Fruit fly (Drosophila melanogaster) whole organism, embryonic: Measurements from ENCODE around the gene Pino.
A peak's percentile ranks its signal among the peaks of the same experiment; 100 is the strongest.

Source experiments
- Antp ChIP-seq: fragments of 200-800 bp; sonication (Bioruptor generic); optimal IDR thresholded peaks from 3 replicates; lab custom pipeline; 2016; ENCODE audit warnings: missing biosample characterization, missing genetic modification characterization
- Bgb ChIP-seq: fragments of 200-800 bp; sonication (Bioruptor generic); IDR thresholded peaks from 2 replicates; pipeline ENCODE4 v1.3.6; 2022; ENCODE audit warnings: missing biosample characterization, missing genetic modification characterization; ENCODE audit not compliant: partially characterized antibody
- Blimp-1 ChIP-seq: fragments of 200-800 bp; sonication (Bioruptor generic); optimal IDR thresholded peaks from 3 replicates; lab custom pipeline; 2018; ENCODE audit warnings: missing biosample characterization, missing genetic modification characterization, mild to moderate bottlenecking, moderate library complexity, missing genetic modification reagents
- Bteb2 ChIP-seq: fragments of 200-800 bp; sonication (Bioruptor generic); optimal IDR thresholded peaks from 2 replicates; lab custom pipeline; 2016; ENCODE audit warnings: missing biosample characterization, missing genetic modification characterization
- CG10147 ChIP-seq: fragments of 200-800 bp; sonication (Bioruptor generic); optimal IDR thresholded peaks from 2 replicates; lab custom pipeline; 2019; ENCODE audit warnings: missing biosample characterization, mild to moderate bottlenecking, missing genetic modification characterization, moderate library complexity
- CG11696 ChIP-seq: fragments of 200-800 bp; sonication (Bioruptor generic); IDR thresholded peaks from 2 replicates; pipeline ENCODE4 v1.3.6; 2022; ENCODE audit warnings: missing biosample characterization, missing genetic modification characterization
- CG12299 ChIP-seq: fragments of 200-800 bp; sonication (Bioruptor generic); optimal IDR thresholded peaks from 2 replicates; lab custom pipeline; 2018; ENCODE audit warnings: missing biosample characterization, mild to moderate bottlenecking, missing genetic modification characterization
- CG13287 ChIP-seq: fragments of 200-800 bp; sonication (Bioruptor generic); IDR thresholded peaks from 2 replicates; pipeline ENCODE4 v1.3.6; 2022; ENCODE audit warnings: missing biosample characterization, missing genetic modification characterization; ENCODE audit not compliant: partially characterized antibody
- CG13424 ChIP-seq: fragments of 200-800 bp; sonication (Bioruptor generic); optimal IDR thresholded peaks from 2 replicates; lab custom pipeline; 2019; ENCODE audit warnings: missing biosample characterization, mild to moderate bottlenecking, missing genetic modification characterization, moderate library complexity
- CG1603 ChIP-seq: fragments of 200-800 bp; sonication (Bioruptor generic); optimal IDR thresholded peaks from 2 replicates; lab custom pipeline; 2019; ENCODE audit warnings: missing biosample characterization, mild to moderate bottlenecking, missing genetic modification characterization, moderate library complexity
- CG18011 ChIP-seq: fragments of 200-800 bp; sonication (Bioruptor generic); optimal IDR thresholded peaks from 2 replicates; lab custom pipeline; 2017; ENCODE audit warnings: missing biosample characterization, missing genetic modification characterization, mild to moderate bottlenecking, moderate library complexity, missing genotype
- CG2202 ChIP-seq: fragments of 200-800 bp; sonication (Bioruptor generic); optimal IDR thresholded peaks from 2 replicates; lab custom pipeline; 2018; ENCODE audit warnings: missing biosample characterization, mild to moderate bottlenecking, missing genetic modification characterization
- CG3065 ChIP-seq: fragments of 200-800 bp; sonication (Bioruptor generic); optimal IDR thresholded peaks from 2 replicates; lab custom pipeline; 2016; ENCODE audit warnings: missing biosample characterization, missing genetic modification characterization
- CG31441 ChIP-seq: fragments of 200-800 bp; sonication (Bioruptor generic); IDR thresholded peaks from 2 replicates; pipeline ENCODE4 v1.3.6; 2022; ENCODE audit warnings: missing biosample characterization, missing genetic modification characterization
- CG32532 ChIP-seq: fragments of 200-800 bp; sonication (Bioruptor generic); IDR thresholded peaks from 2 replicates; pipeline ENCODE4 v1.3.6; 2022; ENCODE audit warnings: missing biosample characterization, missing genetic modification characterization
- CG3407 ChIP-seq: fragments of 200-800 bp; sonication (Bioruptor generic); optimal IDR thresholded peaks from 2 replicates; lab custom pipeline; 2018; ENCODE audit warnings: missing biosample characterization, mild to moderate bottlenecking, missing genetic modification characterization
- CG3847 ChIP-seq: fragments of 200-800 bp; sonication (Bioruptor generic); IDR thresholded peaks from 2 replicates; pipeline ENCODE4 v1.3.6; 2022; ENCODE audit warnings: missing biosample characterization, missing genetic modification characterization
- CG9797 ChIP-seq: fragments of 200-800 bp; sonication (Bioruptor generic); optimal IDR thresholded peaks from 3 replicates; lab custom pipeline; 2018; ENCODE audit warnings: missing biosample characterization, mild to moderate bottlenecking, missing genetic modification characterization
- Dfd ChIP-seq, 2 experiments: fragments of >200 bp; optimal IDR thresholded peaks; 2 replicates each; lab custom pipeline; 2017; ENCODE audit warnings: missing biosample characterization in 2 of 2, missing genetic modification characterization in 2 of 2
- Drgx ChIP-seq: fragments of 200-800 bp; sonication (Bioruptor generic); IDR thresholded peaks from 2 replicates; pipeline ENCODE4 v1.3.6; 2022; ENCODE audit warnings: missing biosample characterization, missing genetic modification characterization
- E2f1 ChIP-seq: fragments of 200-800 bp; sonication (Bioruptor generic); IDR thresholded peaks from 2 replicates; pipeline ENCODE4 v1.3.6; 2022; ENCODE audit warnings: missing biosample characterization, missing genetic modification characterization
- E2f2 ChIP-seq: fragments of 200-800 bp; sonication (Bioruptor generic); IDR thresholded peaks from 2 replicates; pipeline ENCODE4 v1.3.6; 2022; ENCODE audit warnings: missing biosample characterization, missing genetic modification characterization
- Fer1 ChIP-seq: fragments of 200-800 bp; sonication (Bioruptor generic); optimal IDR thresholded peaks from 2 replicates; lab custom pipeline; 2017; ENCODE audit warnings: missing biosample characterization, mild to moderate bottlenecking, missing genetic modification characterization
- HmgZ ChIP-seq: fragments of 200-800 bp; sonication (Bioruptor generic); optimal IDR thresholded peaks from 2 replicates; lab custom pipeline; 2018; ENCODE audit warnings: missing biosample characterization, mild to moderate bottlenecking, missing genetic modification characterization
- Hr78 ChIP-seq, 2 experiments: fragments of 200-800 bp in 1 of 2; fragments of >200 bp in 1 of 2; sonication (Bioruptor generic) in 1 of 2; optimal IDR thresholded peaks; 2 replicates each; lab custom pipeline; 2017 to 2019; ENCODE audit warnings: missing biosample characterization in 2 of 2, missing genetic modification characterization in 2 of 2, mild to moderate bottlenecking in 1 of 2, moderate library complexity in 1 of 2
- Jarid2 ChIP-seq: fragments of 200-800 bp; sonication (Bioruptor generic); optimal IDR thresholded peaks from 3 replicates; lab custom pipeline; 2017; ENCODE audit warnings: mild to moderate bottlenecking, missing biosample characterization, missing genetic modification reagents, missing genetic modification characterization
- Meics ChIP-seq: fragments of 200-800 bp; sonication (Bioruptor generic); optimal IDR thresholded peaks from 2 replicates; lab custom pipeline; 2017; ENCODE audit warnings: missing biosample characterization, mild to moderate bottlenecking, missing genetic modification characterization
- Nf-YB ChIP-seq: fragments of 200-800 bp; sonication (Bioruptor generic); optimal IDR thresholded peaks from 3 replicates; lab custom pipeline; 2019; ENCODE audit warnings: missing biosample characterization, mild to moderate bottlenecking, missing genetic modification characterization, moderate library complexity
- Ravus ChIP-seq: fragments of 200-800 bp; sonication (Bioruptor generic); IDR thresholded peaks from 2 replicates; pipeline ENCODE4 v1.3.6; 2022; ENCODE audit warnings: missing biosample characterization, missing genetic modification characterization
- Rfx ChIP-seq: fragments of 200-800 bp; sonication (Bioruptor generic); IDR thresholded peaks from 2 replicates; pipeline ENCODE4 v1.3.6; 2022; ENCODE audit warnings: missing biosample characterization, missing genetic modification characterization
- Sry-β ChIP-seq: fragments of 200-800 bp; sonication (Bioruptor generic); optimal IDR thresholded peaks from 2 replicates; lab custom pipeline; 2018; ENCODE audit warnings: missing biosample characterization, mild to moderate bottlenecking, missing genetic modification characterization, moderate library complexity
- TFAM ChIP-seq: fragments of 200-800 bp; sonication (Bioruptor generic); optimal IDR thresholded peaks from 2 replicates; lab custom pipeline; 2017; ENCODE audit warnings: missing biosample characterization, missing genetic modification characterization, inconsistent platforms
- Taf1 ChIP-seq: fragments of 200-800 bp; sonication (Bioruptor generic); IDR thresholded peaks from 2 replicates; pipeline ENCODE4 v1.3.6; 2022; ENCODE audit warnings: missing biosample characterization, missing genetic modification characterization
- YL-1 ChIP-seq: fragments of 200-800 bp; sonication (Bioruptor generic); optimal IDR thresholded peaks from 3 replicates; lab custom pipeline; 2017; ENCODE audit warnings: missing biosample characterization, mild to moderate bottlenecking, missing genetic modification characterization
- bab2 ChIP-seq: fragments of 200-800 bp; sonication (Bioruptor generic); optimal IDR thresholded peaks from 2 replicates; lab custom pipeline; 2016; ENCODE audit warnings: missing biosample characterization, missing genetic modification characterization
- cas ChIP-seq: fragments of 200-800 bp; sonication (Bioruptor generic); IDR thresholded peaks from 2 replicates; pipeline ENCODE4 v1.3.6; 2022; ENCODE audit warnings: missing biosample characterization, missing genetic modification characterization
- ems ChIP-seq: fragments of 200-800 bp; sonication (Bioruptor generic); optimal IDR thresholded peaks from 3 replicates; lab custom pipeline; 2016; ENCODE audit warnings: missing biosample characterization, missing genetic modification characterization
- en ChIP-seq: fragments of 200-800 bp; sonication (Bioruptor generic); optimal IDR thresholded peaks from 2 replicates; lab custom pipeline; 2016; ENCODE audit warnings: missing biosample characterization, missing genetic modification characterization
- eve ChIP-seq, 2 experiments: fragments of >200 bp; optimal IDR thresholded peaks; 2 replicates each; lab custom pipeline; 2017; ENCODE audit warnings: missing biosample characterization in 2 of 2, missing genetic modification characterization in 2 of 2
- ftz-f1 ChIP-seq: fragments of 200-800 bp; sonication (Bioruptor generic); optimal IDR thresholded peaks from 2 replicates; lab custom pipeline; 2016; ENCODE audit warnings: missing biosample characterization, missing genetic modification characterization
- hbn ChIP-seq: fragments of 200-800 bp; sonication (Bioruptor generic); IDR thresholded peaks from 2 replicates; pipeline ENCODE4 v1.3.6; 2022; ENCODE audit warnings: missing biosample characterization, missing genetic modification characterization; ENCODE audit not compliant: partially characterized antibody
- kni ChIP-seq: fragments of 200-800 bp; sonication (Bioruptor generic); optimal IDR thresholded peaks from 3 replicates; lab custom pipeline; 2017; ENCODE audit warnings: mild to moderate bottlenecking, missing biosample characterization, missing genetic modification reagents, missing genetic modification characterization
- mam ChIP-seq: fragments of 200-800 bp; sonication (Bioruptor generic); optimal IDR thresholded peaks from 3 replicates; lab custom pipeline; 2016; ENCODE audit warnings: missing biosample characterization, missing genetic modification characterization
- sr ChIP-seq: fragments of 200-800 bp; sonication (Bioruptor generic); IDR thresholded peaks from 3 replicates; pipeline ENCODE4 v1.3.6; 2022; ENCODE audit warnings: missing biosample characterization, missing genetic modification characterization
- tap ChIP-seq: fragments of 200-800 bp; optimal IDR thresholded peaks from 3 replicates; lab custom pipeline; 2019; ENCODE audit warnings: missing biosample characterization, mild to moderate bottlenecking, missing genetic modification characterization, moderate library complexity
- ttk ChIP-seq: fragments of 200-800 bp; sonication (Bioruptor generic); IDR thresholded peaks from 2 replicates; pipeline ENCODE4 v2.1.2; 2022; ENCODE audit warnings: missing biosample characterization, missing genetic modification characterization
- vfl ChIP-seq: fragments of 200-800 bp; sonication (Bioruptor generic); optimal IDR thresholded peaks from 2 replicates; lab custom pipeline; 2016; ENCODE audit warnings: missing biosample characterization, missing genetic modification characterization
- wor ChIP-seq: fragments of 200-800 bp; sonication (Bioruptor generic); IDR thresholded peaks from 2 replicates; pipeline ENCODE4 v1.3.6; 2022; ENCODE audit warnings: missing biosample characterization, missing genetic modification characterization

The Pino gene

dm6 chr2L:1128932-1129887 is at the start of gene Pino, which contains the start of gene TBC1D23 (continued):
- peak; percentile 36 for TF ChIP-seq CG10147 (GFP tag; lab: Kevin White, UChicago)
- TF ChIP-seq Rfx (GFP tag; lab: Robert Waterston, UW) = peak; percentile 85
- TF ChIP-seq sr (GFP tag; lab: Robert Waterston, UW) = no peak
- peak; percentile 66 for TF ChIP-seq E2f1 (GFP tag; lab: Robert Waterston, UW)
- TF ChIP-seq hbn (GFP tag; lab: Robert Waterston, UW) = peak; percentile 48
- peak; percentile 84 for TF ChIP-seq CG13424 (tag; lab: Kevin White, UChicago)
- peak; percentile 76 for TF ChIP-seq CG13287 (GFP tag; lab: Robert Waterston, UW)
- peak; percentile 46 for TF ChIP-seq Bgb (GFP tag; lab: Robert Waterston, UW)
- TF ChIP-seq tap (tag; lab: Kevin White, UChicago) = peak; percentile 33
- TF ChIP-seq CG31441 (GFP tag; lab: Robert Waterston, UW) = peak; percentile 84
- peak; percentile 76 for TF ChIP-seq vfl (GFP tag; lab: Kevin White, UChicago)
- peak; percentile 1 for TF ChIP-seq CG9797 (GFP tag; lab: Kevin White, UChicago)
- TF ChIP-seq Sry-β = no peak
- no peak for TF ChIP-seq Jarid2 (GFP tag; lab: Kevin White, UChicago)
- TF ChIP-seq bab2 = peak; percentile 62
- TF ChIP-seq kni (GFP tag; lab: Kevin White, UChicago) = no peak
- TF ChIP-seq Nf-YB (GFP tag; lab: Kevin White, UChicago) = peak; percentile 41
- TF ChIP-seq en (GFP tag; lab: Kevin White, UChicago) = no peak
- TF ChIP-seq CG2202 (tag; lab: Kevin White, UChicago) = no peak
- TF ChIP-seq CG3407 (GFP tag; lab: Kevin White, UChicago) = peak; percentile 2
- peak; percentile 25 for TF ChIP-seq YL-1
- TF ChIP-seq Meics = peak; percentile 64
- TF ChIP-seq Blimp-1 (GFP tag; lab: Kevin White, UChicago) = peak; percentile 53
- peak; percentile 30 for TF ChIP-seq Fer1
- TF ChIP-seq CG11696 (GFP tag; lab: Robert Waterston, UW) = no peak
- TF ChIP-seq HmgZ (tag; lab: Kevin White, UChicago) = peak; percentile 20
- TF ChIP-seq E2f2 = peak; percentile 34; the same call in 1 of the 2 replicates
- TF ChIP-seq CG1603 (tag; lab: Kevin White, UChicago) = peak; percentile 6
- no peak for TF ChIP-seq Bteb2 (GFP tag; lab: Kevin White, UChicago)
- TF ChIP-seq CG32532 (GFP tag; lab: Robert Waterston, UW) = peak; percentile 81
- peak; percentile 21 for TF ChIP-seq ems (GFP tag; lab: Kevin White, UChicago)
- no peak for TF ChIP-seq eve (GFP tag; optimal IDR thresholded peaks at IDR 0.05; lab: Kevin White, UChicago)
- peak; percentile 15 for TF ChIP-seq CG18011
- no peak for TF ChIP-seq Dfd (GFP tag; optimal IDR thresholded peaks at IDR 0.05; lab: Kevin White, UChicago)
- peak; percentile 68 for TF ChIP-seq mam (GFP tag; lab: Kevin White, UChicago)
- peak; percentile 5 for TF ChIP-seq CG3065 (GFP tag; lab: Kevin White, UChicago)
- TF ChIP-seq wor (GFP tag; lab: Robert Waterston, UW) = no peak
- TF ChIP-seq CG3847 (GFP tag; lab: Robert Waterston, UW) = peak; percentile 65
- TF ChIP-seq TFAM (GFP tag; lab: Kevin White, UChicago) = no peak
- TF ChIP-seq cas (GFP tag; lab: Robert Waterston, UW) = no peak
- no peak for TF ChIP-seq ftz-f1 (GFP tag; lab: Kevin White, UChicago)
- TF ChIP-seq Taf1 (GFP tag; lab: Robert Waterston, UW) = 0 out of 2 replicates have a peak, but pooled peaks have one; percentile 42
- TF ChIP-seq Ravus (GFP tag; lab: Robert Waterston, UW) = no peak; the same call in 1 of the 2 replicates
- peak; percentile 59; the same call in 1 of the 2 replicates for TF ChIP-seq ttk (GFP tag; lab: Robert Waterston, UW)
- TF ChIP-seq Hr78 (GFP tag; optimal IDR thresholded peaks at IDR 0.05; lab: Kevin White, UChicago) = no peak
- TF ChIP-seq Drgx (GFP tag; lab: Robert Waterston, UW) = 0 out of 2 replicates have a peak, but pooled peaks have one; percentile 21
- peak; percentile 36 for TF ChIP-seq Antp (GFP tag; lab: Kevin White, UChicago)
- TF ChIP-seq CG12299 (tag; lab: Kevin White, UChicago) = peak; percentile 49
